Worm (Caenorhabditis elegans): ENCODE data around the gene C05B5.5.

- TF ChIP-seq unc-62 (GFP tag; optimal IDR thresholded peaks at IDR 0.05) (no peak), egrh-3 (GFP tag; IDR thresholded peaks at IDR 0.05) (no peak), Y53G8AR.9 (GFP tag; conservative IDR thresholded peaks at IDR 0.05) (no peak), K11D2.4 (GFP tag; IDR thresholded peaks at IDR 0.05) (no peak), pha-4 (tag; optimal IDR thresholded peaks at IDR 0.05) (no peak), T07F8.4 (tag; optimal IDR thresholded peaks at IDR 0.05) (no peak), ama-1 (optimal IDR thresholded peaks at IDR 0.05) (no peak), ama-1 (GFP tag; optimal IDR thresholded peaks at IDR 0.05) (no peak), hrde-1 (tag; optimal IDR thresholded peaks at IDR 0.05; ENCODE audit: borderline replicate concordance) (no peak), nfya-1 (tag; optimal IDR thresholded peaks at IDR 0.05; ENCODE audit: borderline replicate concordance, insufficient read depth) (no peak), chd-7 (tag; optimal IDR thresholded peaks at IDR 0.05) (no peak), unc-130 (GFP tag; optimal IDR thresholded peaks at IDR 0.05) (no peak), snpc-4 (GFP tag; optimal IDR thresholded peaks at IDR 0.05) (no peak), snpc-4 (tag; optimal IDR thresholded peaks at IDR 0.05) (no peak), somi-1 (GFP tag; optimal IDR thresholded peaks at IDR 0.05) (no peak), gei-17 (GFP tag; optimal IDR thresholded peaks at IDR 0.05) (no peak)
Observed at ce11 chrIII:9969371-9969770, 31.8 kb upstream of the C05B5.5 start.
